Worm (Caenorhabditis elegans) whole organism, late embryonic: Measurements from ENCODE around the gene Y49G5A.1.

Experiments
- lin-11 ChIP-seq: fragments of 200-800 bp; sonication (Bioruptor generic); optimal IDR thresholded peaks from 2 replicates; lab custom pipeline; 2018; ENCODE audit warnings: mild to moderate bottlenecking, missing genetic modification characterization, missing compliant biosample characterization
- nfya-1 ChIP-seq: sonication (generic microtip); optimal IDR thresholded peaks from 2 replicates; lab custom pipeline; 2017; ENCODE audit warnings: missing genetic modification characterization, mild to moderate bottlenecking, missing compliant biosample characterization, antibody characterized with exemption, moderate library complexity
- pag-3 ChIP-seq: sonication (generic microtip); optimal IDR thresholded peaks from 2 replicates; lab custom pipeline; 2016; ENCODE audit warnings: missing compliant biosample characterization, missing genetic modification characterization, borderline replicate concordance

DNA sequence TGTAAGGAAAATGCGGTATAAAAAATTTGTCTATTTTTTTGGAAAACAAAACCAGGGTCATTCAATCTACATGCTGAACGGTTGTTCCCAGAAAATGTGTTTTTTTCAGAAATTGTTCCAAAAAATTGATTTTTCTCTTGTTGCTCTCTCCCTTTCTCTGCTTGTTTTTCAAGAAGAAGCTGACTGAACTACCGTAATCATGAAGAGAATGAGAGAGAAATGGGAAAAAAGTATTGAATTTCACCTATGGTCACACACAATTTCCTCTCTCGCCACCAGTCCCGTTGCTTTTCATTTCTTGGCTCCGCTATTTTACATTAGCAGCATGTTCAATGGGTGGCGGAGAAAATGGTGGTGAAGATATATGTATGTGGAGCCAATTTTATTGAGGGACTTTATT, 35.6 kb upstream of the Y49G5A.1 start:
- TF ChIP-seq lin-11 (tag; lab: Kevin White, UChicago): no peak
- no peak for TF ChIP-seq nfya-1
- TF ChIP-seq pag-3 (tag; lab: Kevin White, UChicago): no peak
